Fruit fly (Drosophila melanogaster) whole organism, embryonic: Measurements from ENCODE around the gene CG32267.

Experiments used
- B-H2 ChIP-seq: fragments of 200-800 bp; sonication (Bioruptor generic); optimal IDR thresholded peaks from 2 replicates; lab custom pipeline; 2018; ENCODE audit warnings: missing biosample characterization, mild to moderate bottlenecking, missing genetic modification characterization
- Bgb ChIP-seq: fragments of 200-800 bp; sonication (Bioruptor generic); IDR thresholded peaks from 2 replicates; pipeline ENCODE4 v1.3.6; 2022; ENCODE audit warnings: missing biosample characterization, missing genetic modification characterization; ENCODE audit not compliant: partially characterized antibody
- CG10147 ChIP-seq: fragments of 200-800 bp; sonication (Bioruptor generic); optimal IDR thresholded peaks from 2 replicates; lab custom pipeline; 2019; ENCODE audit warnings: missing biosample characterization, mild to moderate bottlenecking, missing genetic modification characterization, moderate library complexity
- CG10366 ChIP-seq: fragments of 200-800 bp; sonication (Bioruptor generic); IDR thresholded peaks from 2 replicates; pipeline ENCODE4 v1.3.6; 2022; ENCODE audit warnings: missing biosample characterization, missing genetic modification characterization
- CG10979 ChIP-seq: fragments of 200-800 bp; sonication (Bioruptor generic); optimal IDR thresholded peaks from 2 replicates; lab custom pipeline; 2018; ENCODE audit warnings: missing biosample characterization, mild to moderate bottlenecking, missing genetic modification characterization, moderate library complexity
- CG11504 ChIP-seq: fragments of 200-800 bp; sonication (Bioruptor generic); optimal IDR thresholded peaks from 3 replicates; lab custom pipeline; 2019; ENCODE audit warnings: missing biosample characterization, mild to moderate bottlenecking, missing genetic modification characterization, moderate library complexity
- CG12744 ChIP-seq: fragments of 200-800 bp; sonication (Bioruptor generic); optimal IDR thresholded peaks from 2 replicates; lab custom pipeline; 2016; ENCODE audit warnings: missing biosample characterization, missing genetic modification characterization
- CG13123 ChIP-seq: fragments of 200-800 bp; sonication (Bioruptor generic); optimal IDR thresholded peaks from 2 replicates; lab custom pipeline; 2016; ENCODE audit warnings: missing biosample characterization, missing genetic modification characterization
- CG13296 ChIP-seq: fragments of 200-800 bp; sonication (Bioruptor generic); optimal IDR thresholded peaks from 3 replicates; lab custom pipeline; 2018; ENCODE audit warnings: missing biosample characterization, mild to moderate bottlenecking, missing genetic modification characterization
- CG13624 ChIP-seq: fragments of 200-800 bp; sonication (Bioruptor generic); optimal IDR thresholded peaks from 2 replicates; lab custom pipeline; 2016; ENCODE audit warnings: missing biosample characterization, missing genetic modification characterization
- CG15514 ChIP-seq: fragments of 200-800 bp; sonication (Bioruptor generic); optimal IDR thresholded peaks from 3 replicates; lab custom pipeline; 2017; ENCODE audit warnings: missing biosample characterization, missing genetic modification characterization, mild to moderate bottlenecking, moderate library complexity, missing genetic modification reagents
- CG17912 ChIP-seq: fragments of 200-800 bp; sonication (Bioruptor generic); optimal IDR thresholded peaks from 2 replicates; lab custom pipeline; 2018; ENCODE audit warnings: missing biosample characterization, mild to moderate bottlenecking, missing genetic modification characterization
- CG2199 ChIP-seq: fragments of 200-800 bp; sonication (Bioruptor generic); IDR thresholded peaks from 3 replicates; pipeline ENCODE4 v1.3.6; 2022; ENCODE audit warnings: missing biosample characterization, missing genetic modification characterization
- CG34376 ChIP-seq: fragments of 200-800 bp; sonication (Bioruptor generic); optimal IDR thresholded peaks from 2 replicates; lab custom pipeline; 2018; ENCODE audit warnings: missing biosample characterization, mild to moderate bottlenecking, missing genetic modification characterization
- CG4404 ChIP-seq: fragments of 200-800 bp; sonication (Bioruptor generic); IDR thresholded peaks from 2 replicates; pipeline ENCODE4 v1.3.6; 2022; ENCODE audit warnings: missing biosample characterization, missing genetic modification characterization
- CG8089 ChIP-seq: fragments of 200-800 bp; sonication (Bioruptor generic); optimal IDR thresholded peaks from 3 replicates; lab custom pipeline; 2016; ENCODE audit warnings: missing biosample characterization, missing genetic modification characterization
- CG8388 ChIP-seq: fragments of 200-800 bp; sonication (Bioruptor generic); optimal IDR thresholded peaks from 2 replicates; lab custom pipeline; 2019; ENCODE audit warnings: missing biosample characterization, mild to moderate bottlenecking, missing genetic modification characterization, moderate library complexity
- CG8944 ChIP-seq: fragments of 200-800 bp; sonication (Bioruptor generic); optimal IDR thresholded peaks from 3 replicates; lab custom pipeline; 2016; ENCODE audit warnings: missing biosample characterization, missing genetic modification characterization
- CG9727 ChIP-seq: fragments of 200-800 bp; sonication (Bioruptor generic); optimal IDR thresholded peaks from 3 replicates; lab custom pipeline; 2017; ENCODE audit warnings: missing biosample characterization, mild to moderate bottlenecking, missing genetic modification characterization
- E2f2 ChIP-seq: fragments of 200-800 bp; sonication (Bioruptor generic); IDR thresholded peaks from 2 replicates; pipeline ENCODE4 v1.3.6; 2022; ENCODE audit warnings: missing biosample characterization, missing genetic modification characterization
- Fer1 ChIP-seq: fragments of 200-800 bp; sonication (Bioruptor generic); optimal IDR thresholded peaks from 2 replicates; lab custom pipeline; 2017; ENCODE audit warnings: missing biosample characterization, mild to moderate bottlenecking, missing genetic modification characterization
- Gsc ChIP-seq: fragments of 200-800 bp; sonication (Bioruptor generic); IDR thresholded peaks from 2 replicates; pipeline ENCODE4 v1.3.6; 2022; ENCODE audit warnings: missing biosample characterization, missing genetic modification characterization
- Hmx ChIP-seq: fragments of 200-800 bp; sonication (Bioruptor generic); optimal IDR thresholded peaks from 2 replicates; lab custom pipeline; 2016; ENCODE audit warnings: missing biosample characterization, missing genetic modification characterization
- Hr78 ChIP-seq, 2 experiments: fragments of 200-800 bp in 1 of 2; fragments of >200 bp in 1 of 2; sonication (Bioruptor generic) in 1 of 2; optimal IDR thresholded peaks; 2 replicates each; lab custom pipeline; 2017 to 2019; ENCODE audit warnings: missing biosample characterization in 2 of 2, missing genetic modification characterization in 2 of 2, mild to moderate bottlenecking in 1 of 2, moderate library complexity in 1 of 2
- Myb ChIP-seq: fragments of 200-800 bp; sonication (Bioruptor generic); optimal IDR thresholded peaks from 2 replicates; lab custom pipeline; 2016; ENCODE audit warnings: missing biosample characterization, missing genetic modification characterization
- Sin3A ChIP-seq: fragments of >200 bp; optimal IDR thresholded peaks from 2 replicates; lab custom pipeline; 2018
- ato ChIP-seq: fragments of 200-800 bp; sonication (Bioruptor generic); IDR thresholded peaks from 2 replicates; pipeline ENCODE4 v1.3.6; 2022; ENCODE audit warnings: missing biosample characterization, missing genetic modification characterization; ENCODE audit not compliant: partially characterized antibody
- croc ChIP-seq: fragments of 200-800 bp; sonication (Bioruptor generic); conservative IDR thresholded peaks from 3 replicates; pipeline ENCODE4 v1.3.6; 2022; ENCODE audit warnings: missing biosample characterization, missing genetic modification characterization
- fd3F ChIP-seq: fragments of 200-800 bp; sonication (Bioruptor generic); optimal IDR thresholded peaks from 2 replicates; lab custom pipeline; 2018; ENCODE audit warnings: missing biosample characterization, mild to moderate bottlenecking, missing genetic modification characterization, moderate library complexity
- inv ChIP-seq: fragments of 200-800 bp; sonication (Bioruptor generic); IDR thresholded peaks from 2 replicates; pipeline ENCODE4 v1.3.6; 2022; ENCODE audit warnings: missing biosample characterization, missing genetic modification characterization; ENCODE audit not compliant: partially characterized antibody
- jumu ChIP-seq: fragments of 200-800 bp; sonication (Bioruptor generic); optimal IDR thresholded peaks from 3 replicates; lab custom pipeline; 2016; ENCODE audit warnings: missing biosample characterization, missing genetic modification characterization
- lab ChIP-seq: fragments of 200-800 bp; sonication (Bioruptor generic); optimal IDR thresholded peaks from 3 replicates; lab custom pipeline; 2017; ENCODE audit warnings: missing biosample characterization, missing genetic modification characterization, mild to moderate bottlenecking, moderate library complexity, missing genetic modification reagents
- mirr ChIP-seq: fragments of 200-800 bp; sonication (Bioruptor generic); optimal IDR thresholded peaks from 3 replicates; lab custom pipeline; 2018; ENCODE audit warnings: missing biosample characterization, mild to moderate bottlenecking, missing genetic modification characterization
- odd ChIP-seq: fragments of 200-800 bp; sonication (Bioruptor generic); optimal IDR thresholded peaks from 2 replicates; lab custom pipeline; 2017; ENCODE audit warnings: missing biosample characterization, mild to moderate bottlenecking, missing genetic modification characterization
- pan ChIP-seq, 4 experiments: fragments of >200 bp in 3 of 4; fragments of 200-800 bp in 1 of 4; sonication (Bioruptor generic) in 1 of 4; optimal IDR thresholded peaks in 3 of 4; IDR thresholded peaks in 1 of 4; 2 replicates each; pipeline versions ENCODE4 v1.3.6 to Lab custom; 2017 to 2022; ENCODE audit warnings: missing biosample characterization in 2 of 4, missing genetic modification characterization in 2 of 4, mixed read lengths in 1 of 4
- pfk ChIP-seq: fragments of 200-800 bp; sonication (Bioruptor generic); optimal IDR thresholded peaks from 2 replicates; lab custom pipeline; 2018; ENCODE audit warnings: missing biosample characterization, mild to moderate bottlenecking, missing genetic modification characterization, moderate library complexity
- pho ChIP-seq: fragments of 200-800 bp; sonication (Bioruptor generic); optimal IDR thresholded peaks from 2 replicates; lab custom pipeline; 2016; ENCODE audit warnings: missing biosample characterization, missing genetic modification characterization
- pnt ChIP-seq: fragments of 200-800 bp; sonication (Bioruptor generic); optimal IDR thresholded peaks from 3 replicates; lab custom pipeline; 2016; ENCODE audit warnings: missing biosample characterization, missing genetic modification characterization
- sc ChIP-seq, 3 experiments: fragments of >200 bp in 2 of 3; fragments of 200-800 bp in 1 of 3; sonication (Bioruptor generic) in 1 of 3; optimal IDR thresholded peaks; 2 replicates in 2 of 3; 3 replicates in 1 of 3; lab custom pipeline; 2017; ENCODE audit warnings: mild to moderate bottlenecking in 1 of 3, missing biosample characterization in 1 of 3, missing genetic modification characterization in 1 of 3, missing genetic modification reagents in 1 of 3
- schlank ChIP-seq: fragments of 200-800 bp; sonication (Bioruptor generic); optimal IDR thresholded peaks from 2 replicates; lab custom pipeline; 2018; ENCODE audit warnings: missing biosample characterization, mild to moderate bottlenecking, missing genetic modification characterization
- scrt ChIP-seq: fragments of 200-800 bp; sonication (Bioruptor generic); optimal IDR thresholded peaks from 2 replicates; lab custom pipeline; 2018; ENCODE audit warnings: missing biosample characterization, mild to moderate bottlenecking, missing genetic modification characterization, moderate library complexity
- shn ChIP-seq: fragments of 200-800 bp; sonication (Bioruptor generic); optimal IDR thresholded peaks from 3 replicates; lab custom pipeline; 2016; ENCODE audit warnings: missing biosample characterization, missing genetic modification characterization
- sug ChIP-seq: fragments of 200-800 bp; optimal IDR thresholded peaks from 2 replicates; lab custom pipeline; 2019; ENCODE audit warnings: missing biosample characterization, mild to moderate bottlenecking, missing genetic modification characterization, moderate library complexity
- tap ChIP-seq: fragments of 200-800 bp; optimal IDR thresholded peaks from 3 replicates; lab custom pipeline; 2019; ENCODE audit warnings: missing biosample characterization, mild to moderate bottlenecking, missing genetic modification characterization, moderate library complexity
- tna ChIP-seq: fragments of 200-800 bp; sonication (Bioruptor generic); IDR thresholded peaks from 2 replicates; pipeline ENCODE4 v1.3.6; 2022; ENCODE audit warnings: missing biosample characterization, missing genetic modification characterization; ENCODE audit not compliant: partially characterized antibody
- ttk ChIP-seq: fragments of 200-800 bp; sonication (Bioruptor generic); IDR thresholded peaks from 2 replicates; pipeline ENCODE4 v2.1.2; 2022; ENCODE audit warnings: missing biosample characterization, missing genetic modification characterization
- twi ChIP-seq: fragments of 200-800 bp; optimal IDR thresholded peaks from 2 replicates; lab custom pipeline; 2019; ENCODE audit warnings: missing biosample characterization, mild to moderate bottlenecking, missing genetic modification characterization, moderate library complexity
- unc-4 ChIP-seq: fragments of 200-800 bp; sonication (Bioruptor generic); IDR thresholded peaks from 2 replicates; pipeline ENCODE4 v1.3.6; 2022; ENCODE audit warnings: missing biosample characterization, missing genetic modification characterization; ENCODE audit not compliant: partially characterized antibody
- z ChIP-seq: fragments of 200-800 bp; sonication (Bioruptor generic); IDR thresholded peaks from 3 replicates; pipeline ENCODE4 v1.3.6; 2022; ENCODE audit warnings: missing biosample characterization, missing genetic modification characterization

CG32267 gene

DNA sequence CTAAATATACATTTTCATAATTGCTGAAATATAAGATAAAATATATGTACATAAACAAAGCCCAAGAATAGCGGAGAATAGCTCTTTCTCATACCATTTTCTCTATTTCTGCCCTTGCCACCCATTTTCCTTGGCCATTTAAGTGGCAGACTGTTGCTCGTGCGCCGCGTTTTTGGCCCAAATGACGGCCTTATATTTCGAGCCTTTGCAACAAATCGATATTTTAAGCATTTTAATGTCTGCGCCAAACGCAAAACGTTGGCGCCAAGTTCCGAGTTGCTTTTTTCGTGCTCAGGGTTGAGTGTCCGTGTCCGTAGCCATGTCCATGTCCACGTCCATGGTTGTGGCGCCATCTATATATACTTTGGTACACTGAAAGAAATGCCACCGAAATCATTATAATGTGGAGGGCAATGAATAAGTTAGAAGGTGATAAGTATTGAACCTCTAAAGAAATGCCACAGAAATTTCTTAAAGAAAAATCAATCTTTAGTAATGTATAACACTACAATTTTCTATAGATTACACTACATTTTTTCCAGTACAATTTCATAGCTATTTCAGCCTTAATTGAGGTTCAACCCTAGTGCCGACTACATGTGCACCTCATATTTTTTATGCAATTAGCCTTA, 20.3 kb upstream of the CG32267 start (continued):
- TF ChIP-seq CG10147 (GFP tag; lab: Kevin White, UChicago) (no peak), CG13123 (no peak), fd3F (GFP tag; lab: Kevin White, UChicago) (no peak), mirr (GFP tag; lab: Kevin White, UChicago) (no peak), shn (no peak), croc (no peak), schlank (tag; lab: Kevin White, UChicago) (no peak), CG12744 (GFP tag; lab: Kevin White, UChicago) (no peak), jumu (GFP tag; lab: Kevin White, UChicago) (no peak), Hr78 (GFP tag; optimal IDR thresholded peaks at IDR 0.05; lab: Kevin White, UChicago) (no peak), CG10366 (peak; percentile 42), CG13296 (GFP tag; lab: Kevin White, UChicago) (no peak), lab (GFP tag; lab: Kevin White, UChicago) (peak; percentile 58), z (GFP tag; lab: Robert Waterston, UW) (no peak), pnt (GFP tag; lab: Kevin White, UChicago) (no peak), pfk (no peak), E2f2 (GFP tag; lab: Robert Waterston, UW) (no peak), CG9727 (peak; percentile 5), Myb (GFP tag; lab: Kevin White, UChicago) (no peak), ato (no peak), tap (no peak), CG8944 (no peak), Hmx (no peak), tna (no peak), scrt (GFP tag; lab: Kevin White, UChicago) (peak; percentile 91), sc (optimal IDR thresholded peaks at IDR 0.05; lab: Kevin White, UChicago) (no peak), sc (GFP tag; optimal IDR thresholded peaks at IDR 0.05; lab: Kevin White, UChicago) (no peak), inv (GFP tag; lab: Robert Waterston, UW) (no peak), CG2199 (GFP tag; lab: Robert Waterston, UW) (no peak), Bgb (GFP tag; lab: Robert Waterston, UW) (no peak), CG10979 (tag; lab: Kevin White, UChicago) (no peak), Sin3A (lab: Kevin White, UChicago) (no peak), CG15514 (GFP tag; lab: Kevin White, UChicago) (no peak), sug (tag; lab: Kevin White, UChicago) (no peak), unc-4 (GFP tag; lab: Robert Waterston, UW) (no peak), CG34376 (GFP tag; lab: Kevin White, UChicago) (no peak), odd (no peak), ttk (GFP tag; lab: Robert Waterston, UW) (no peak), CG4404 (GFP tag; lab: Robert Waterston, UW) (no peak), CG8089 (no peak), twi (tag; lab: Kevin White, UChicago) (no peak), CG13624 (no peak), CG8388 (GFP tag; lab: Kevin White, UChicago) (no peak), CG11504 (tag; lab: Kevin White, UChicago) (peak; percentile 58), CG17912 (GFP tag; lab: Kevin White, UChicago) (no peak), pho (GFP tag; lab: Kevin White, UChicago) (no peak), pan (optimal IDR thresholded peaks at IDR 0.05; lab: Kevin White, UChicago) (no peak), pan (GFP tag; optimal IDR thresholded peaks at IDR 0.05 in 1 of 2, IDR thresholded peaks at IDR 0.05 in 1 of 2) (no peak), Fer1 (GFP tag; lab: Kevin White, UChicago) (peak; percentile 38), B-H2 (no peak), Gsc (GFP tag; lab: Robert Waterston, UW) (no peak)
